Worm (Caenorhabditis elegans) whole organism, young adult: ENCODE data around the gene ins-37.
A peak's percentile ranks its signal among the peaks of the same experiment; 100 is the strongest.

Source experiments
- B0019.2 ChIP-seq: fragments of 200-800 bp; sonication (Bioruptor generic); conservative IDR thresholded peaks from 2 replicates; pipeline ENCODE4 v1.3.6; 2022; ENCODE audit warnings: missing genetic modification reagents, missing genetic modification characterization, missing compliant biosample characterization
- B0336.3 ChIP-seq: fragments of 200-800 bp; sonication (Bioruptor generic); IDR thresholded peaks from 2 replicates; pipeline ENCODE4 v1.3.6; 2022; ENCODE audit warnings: missing genetic modification characterization, missing compliant biosample characterization
- C06A6.2 ChIP-seq: fragments of 200-800 bp; sonication (Bioruptor generic); conservative IDR thresholded peaks from 2 replicates; pipeline ENCODE4 v1.3.6; 2022; ENCODE audit warnings: missing genetic modification characterization, missing compliant biosample characterization
- F22D6.2 ChIP-seq: sonication (generic microtip); optimal IDR thresholded peaks from 2 replicates; lab custom pipeline; 2016; ENCODE audit warnings: mild to moderate bottlenecking, missing genetic modification characterization, missing compliant biosample characterization
- F23B12.7 ChIP-seq: sonication (generic microtip); optimal IDR thresholded peaks from 2 replicates; lab custom pipeline; 2017; ENCODE audit warnings: missing genetic modification characterization, mild to moderate bottlenecking, missing compliant biosample characterization, antibody characterized with exemption, moderate library complexity; ENCODE audit not compliant: insufficient read depth
- F39B2.1 ChIP-seq: fragments of 200-800 bp; sonication (Bioruptor generic); IDR thresholded peaks from 2 replicates; pipeline ENCODE4 v1.3.6; 2022; ENCODE audit warnings: missing genetic modification reagents, missing genetic modification characterization, missing compliant biosample characterization
- F49E8.2 ChIP-seq: sonication (generic microtip); optimal IDR thresholded peaks from 3 replicates; lab custom pipeline; 2017; ENCODE audit warnings: missing genetic modification characterization, mild to moderate bottlenecking, missing compliant biosample characterization, antibody characterized with exemption, moderate library complexity; ENCODE audit not compliant: insufficient read depth
- F55B11.4 ChIP-seq: sonication (generic microtip); optimal IDR thresholded peaks from 2 replicates; lab custom pipeline; 2016; ENCODE audit warnings: missing compliant biosample characterization, missing genetic modification characterization, borderline replicate concordance; ENCODE audit not compliant: insufficient read depth
- Y53F4B.3 ChIP-seq: fragments of 200-800 bp; sonication (Bioruptor generic); IDR thresholded peaks from 2 replicates; pipeline ENCODE4 v1.3.6; 2022; ENCODE audit warnings: missing genetic modification reagents, missing genetic modification characterization, missing compliant biosample characterization
- Y95B8A.8 ChIP-seq: fragments of 200-800 bp; sonication (Bioruptor generic); IDR thresholded peaks from 2 replicates; pipeline ENCODE4 v1.3.6; 2022; ENCODE audit warnings: missing genetic modification reagents, missing genetic modification characterization, missing compliant biosample characterization
- aptf-2 ChIP-seq: fragments of 200-800 bp; sonication (Bioruptor generic); conservative IDR thresholded peaks from 2 replicates; pipeline ENCODE4 v1.3.6; 2022; ENCODE audit warnings: missing genetic modification reagents, missing genetic modification characterization, missing compliant biosample characterization
- atf-7 ChIP-seq: sonication (generic microtip); optimal IDR thresholded peaks from 2 replicates; lab custom pipeline; 2017; ENCODE audit warnings: mild to moderate bottlenecking, missing genetic modification characterization, missing compliant biosample characterization
- attf-5 ChIP-seq: fragments of 200-800 bp; sonication (Bioruptor generic); optimal IDR thresholded peaks from 2 replicates; lab custom pipeline; 2018; ENCODE audit warnings: mild to moderate bottlenecking, missing genetic modification characterization, missing compliant biosample characterization
- attf-6 ChIP-seq: fragments of 200-800 bp; sonication (Bioruptor generic); IDR thresholded peaks from 2 replicates; pipeline ENCODE4 v1.3.6; 2022; ENCODE audit warnings: missing genetic modification reagents, missing genetic modification characterization, missing compliant biosample characterization
- bed-1 ChIP-seq: fragments of 200-800 bp; sonication (Bioruptor generic); IDR thresholded peaks from 2 replicates; pipeline ENCODE4 v1.3.6; 2022; ENCODE audit warnings: missing genetic modification reagents, missing genetic modification characterization, missing compliant biosample characterization
- cebp-2 ChIP-seq: fragments of 200-800 bp; sonication (Bioruptor generic); IDR thresholded peaks from 2 replicates; pipeline ENCODE4 v1.3.6; 2022; ENCODE audit warnings: missing genetic modification characterization, missing compliant biosample characterization
- ceh-27 ChIP-seq: fragments of 200-800 bp; sonication (Bioruptor generic); optimal IDR thresholded peaks from 2 replicates; lab custom pipeline; 2018; ENCODE audit warnings: mild to moderate bottlenecking, missing genetic modification characterization, moderate library complexity, missing compliant biosample characterization
- ceh-79 ChIP-seq: sonication (generic microtip); optimal IDR thresholded peaks from 2 replicates; lab custom pipeline; 2017; ENCODE audit warnings: mild to moderate bottlenecking, missing genetic modification characterization, missing compliant biosample characterization
- chd-7 ChIP-seq: sonication (generic microtip); optimal IDR thresholded peaks from 2 replicates; lab custom pipeline; 2016; ENCODE audit warnings: mild to moderate bottlenecking, missing genetic modification characterization, moderate library complexity, missing compliant biosample characterization
- dpff-1 ChIP-seq: sonication (generic microtip); optimal IDR thresholded peaks from 2 replicates; lab custom pipeline; 2017; ENCODE audit warnings: mild to moderate bottlenecking, missing genetic modification characterization, missing compliant biosample characterization
- ekl-4 ChIP-seq: fragments of 200-800 bp; sonication (Bioruptor generic); IDR thresholded peaks from 2 replicates; pipeline ENCODE4 v1.3.6; 2022; ENCODE audit warnings: missing genetic modification reagents, missing genetic modification characterization, missing compliant biosample characterization
- ets-4 ChIP-seq: fragments of 200-800 bp; sonication (Bioruptor generic); optimal IDR thresholded peaks from 2 replicates; lab custom pipeline; 2018; ENCODE audit warnings: mild to moderate bottlenecking, missing genetic modification characterization, missing compliant biosample characterization
- gei-17 ChIP-seq: fragments of 200-800 bp; sonication (Bioruptor generic); optimal IDR thresholded peaks from 2 replicates; lab custom pipeline; 2018; ENCODE audit warnings: mild to moderate bottlenecking, missing genetic modification characterization, missing compliant biosample characterization
- hrde-1 ChIP-seq: sonication (generic microtip); optimal IDR thresholded peaks from 2 replicates; lab custom pipeline; 2016; ENCODE audit warnings: missing genetic modification characterization, mild to moderate bottlenecking, missing compliant biosample characterization, moderate library complexity, missing genotype, missing genetic modification reagents, borderline replicate concordance
- lag-1 ChIP-seq: fragments of 200-800 bp; sonication (Bioruptor generic); IDR thresholded peaks from 2 replicates; pipeline ENCODE4 v1.3.6; 2022; ENCODE audit warnings: missing genetic modification reagents, missing genetic modification characterization, missing compliant biosample characterization
- lin-26 ChIP-seq: fragments of 200-800 bp; sonication (Bioruptor generic); IDR thresholded peaks from 2 replicates; pipeline ENCODE4 v1.3.6; 2022; ENCODE audit warnings: missing genetic modification reagents, missing genetic modification characterization, missing compliant biosample characterization
- lir-1 ChIP-seq: fragments of 200-800 bp; sonication (Bioruptor generic); conservative IDR thresholded peaks from 2 replicates; pipeline ENCODE4 v1.3.6; 2022; ENCODE audit warnings: missing genetic modification reagents, missing genetic modification characterization, missing compliant biosample characterization
- madf-10 ChIP-seq: sonication (generic microtip); optimal IDR thresholded peaks from 2 replicates; lab custom pipeline; 2016; ENCODE audit warnings: mild to moderate bottlenecking, missing genetic modification characterization, missing compliant biosample characterization
- madf-6 ChIP-seq: fragments of 200-800 bp; sonication (Bioruptor generic); IDR thresholded peaks from 2 replicates; pipeline ENCODE4 v1.3.6; 2022; ENCODE audit warnings: missing genetic modification reagents, missing genetic modification characterization, missing compliant biosample characterization
- mcd-1 ChIP-seq: fragments of 200-800 bp; sonication (Bioruptor generic); IDR thresholded peaks from 2 replicates; pipeline ENCODE4 v1.3.6; 2022; ENCODE audit warnings: missing genetic modification reagents, missing genetic modification characterization, missing compliant biosample characterization
- mxl-1 ChIP-seq: sonication (generic microtip); optimal IDR thresholded peaks from 2 replicates; lab custom pipeline; 2016; ENCODE audit warnings: missing genetic modification characterization, missing compliant biosample characterization
- nfya-1 ChIP-seq: sonication (generic microtip); optimal IDR thresholded peaks from 2 replicates; lab custom pipeline; 2017; ENCODE audit warnings: antibody characterized with exemption, missing compliant biosample characterization, missing genetic modification characterization, borderline replicate concordance; ENCODE audit not compliant: insufficient read depth
- snpc-1.1 ChIP-seq: sonication (generic microtip); optimal IDR thresholded peaks from 2 replicates; lab custom pipeline; 2017; ENCODE audit warnings: missing genetic modification characterization, mild to moderate bottlenecking, missing compliant biosample characterization, antibody characterized with exemption, moderate library complexity, missing genotype, missing genetic modification reagents; ENCODE audit not compliant: insufficient read depth
- snpc-1.3 ChIP-seq: sonication (generic microtip); optimal IDR thresholded peaks from 2 replicates; lab custom pipeline; 2017; ENCODE audit warnings: missing genetic modification characterization, mild to moderate bottlenecking, missing compliant biosample characterization, antibody characterized with exemption, moderate library complexity, missing genotype, missing genetic modification reagents; ENCODE audit not compliant: insufficient read depth
- sptf-2 ChIP-seq: fragments of 200-800 bp; sonication (Bioruptor generic); optimal IDR thresholded peaks from 2 replicates; lab custom pipeline; 2018; ENCODE audit warnings: mild to moderate bottlenecking, missing genetic modification characterization, missing compliant biosample characterization
- tbx-9 ChIP-seq: sonication (generic microtip); optimal IDR thresholded peaks from 2 replicates; lab custom pipeline; 2016; ENCODE audit warnings: borderline replicate concordance, missing genetic modification characterization, inconsistent platforms, missing compliant biosample characterization
- unc-130 ChIP-seq: sonication (generic microtip); optimal IDR thresholded peaks from 2 replicates; lab custom pipeline; 2016; ENCODE audit warnings: missing genetic modification reagents, missing genetic modification characterization, missing compliant biosample characterization
- zfh-2 ChIP-seq: fragments of 200-800 bp; sonication (Bioruptor generic); conservative IDR thresholded peaks from 2 replicates; pipeline ENCODE4 v1.3.6; 2022; ENCODE audit warnings: missing genetic modification reagents, missing genetic modification characterization, missing compliant biosample characterization
- zim-3 ChIP-seq: sonication (generic microtip); optimal IDR thresholded peaks from 2 replicates; lab custom pipeline; 2017; ENCODE audit warnings: mild to moderate bottlenecking, missing genetic modification characterization, moderate library complexity, missing compliant biosample characterization
- ztf-25 ChIP-seq: fragments of 200-800 bp; sonication (Bioruptor generic); IDR thresholded peaks from 2 replicates; pipeline ENCODE4 v1.3.6; 2022; ENCODE audit warnings: missing genetic modification reagents, missing genetic modification characterization, missing compliant biosample characterization
- ztf-28 ChIP-seq: fragments of 200-800 bp; sonication (Bioruptor generic); IDR thresholded peaks from 2 replicates; pipeline ENCODE4 v1.3.6; 2022; ENCODE audit warnings: missing genetic modification reagents, missing genetic modification characterization, missing compliant biosample characterization
- ztf-3 ChIP-seq: fragments of 200-800 bp; sonication (Bioruptor generic); optimal IDR thresholded peaks from 2 replicates; lab custom pipeline; 2018; ENCODE audit warnings: mild to moderate bottlenecking, missing genetic modification characterization, missing compliant biosample characterization

Gene ins-37

DNA sequence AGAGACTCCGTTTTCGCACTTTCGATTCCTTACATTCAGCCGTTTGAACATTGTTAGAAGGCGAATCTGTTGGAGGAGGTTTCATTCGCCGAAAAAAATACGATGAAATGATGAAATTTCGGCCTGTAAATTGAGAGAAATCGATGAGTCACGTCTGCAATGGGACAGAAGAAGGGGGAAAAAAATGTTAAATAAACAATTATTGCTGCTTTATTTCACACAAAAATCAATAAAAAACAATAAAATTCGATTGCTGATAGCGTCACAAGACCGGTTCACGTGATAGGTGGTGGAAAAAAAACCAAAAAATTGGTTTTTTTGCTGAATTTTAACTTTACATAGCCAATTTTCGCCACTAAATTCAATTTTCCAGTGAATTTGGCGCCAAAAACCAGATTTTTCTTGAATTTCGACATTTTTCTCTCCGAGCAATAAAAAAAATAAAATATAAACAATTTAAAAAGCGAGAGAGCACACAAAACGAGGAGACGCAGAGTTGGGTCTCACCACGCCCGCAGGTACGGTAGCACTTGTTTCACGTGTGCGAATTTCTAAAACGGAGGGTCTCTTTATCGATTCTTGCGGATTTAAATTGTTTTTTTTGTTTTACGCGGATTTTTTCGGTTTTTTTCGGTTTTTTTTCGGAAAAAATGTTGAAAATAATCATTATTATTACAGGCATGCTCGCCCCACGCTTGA lies 36.4 kb upstream of the ins-37 start, which contains the start of the genes cup-14 and ndub-8 (continued):
- TF ChIP-seq madf-10 (tag; lab: Kevin White, UChicago) (no peak), lin-26 (GFP tag; lab: Robert Waterston, UW) (no peak), Y53F4B.3 (GFP tag; lab: Robert Waterston, UW) (no peak), snpc-1.3 (tag; lab: Kevin White, UChicago) (peak; percentile 85), lir-1 (peak; percentile 51), B0336.3 (peak; percentile 71), F55B11.4 (no peak), aptf-2 (GFP tag; lab: Robert Waterston, UW) (0 out of 2 replicates have a peak, but pooled peaks have one; percentile 23), dpff-1 (tag; lab: Kevin White, UChicago) (no peak), ztf-25 (no peak), mcd-1 (GFP tag; lab: Robert Waterston, UW) (peak; percentile 82), unc-130 (GFP tag; lab: Kevin White, UChicago) (peak; percentile 73), nfya-1 (tag; lab: Kevin White, UChicago) (no peak), ceh-27 (peak; percentile 26), ekl-4 (peak; percentile 88), sptf-2 (GFP tag; lab: Kevin White, UChicago) (no peak), F23B12.7 (tag; lab: Kevin White, UChicago) (peak; percentile 35), B0019.2 (peak; percentile 71; the same call in 1 of the 2 replicates), attf-6 (GFP tag; lab: Robert Waterston, UW) (peak; percentile 82), F22D6.2 (tag; lab: Kevin White, UChicago) (no peak), C06A6.2 (GFP tag; lab: Robert Waterston, UW) (no peak), zfh-2 (GFP tag; lab: Robert Waterston, UW) (no peak), atf-7 (tag; lab: Kevin White, UChicago) (peak; percentile 25), mxl-1 (tag; lab: Kevin White, UChicago) (no peak), gei-17 (peak; percentile 9), bed-1 (GFP tag; lab: Robert Waterston, UW) (no peak), tbx-9 (tag; lab: Kevin White, UChicago) (no peak), chd-7 (no peak), ceh-79 (tag; lab: Kevin White, UChicago) (no peak), ztf-3 (no peak), madf-6 (GFP tag; lab: Robert Waterston, UW) (peak; percentile 97), attf-5 (GFP tag; lab: Kevin White, UChicago) (peak; percentile 63), lag-1 (GFP tag; lab: Robert Waterston, UW) (no peak), F49E8.2 (tag; lab: Kevin White, UChicago) (peak; percentile 76), cebp-2 (GFP tag; lab: Robert Waterston, UW) (no peak), ztf-28 (GFP tag; lab: Robert Waterston, UW) (peak; percentile 76), zim-3 (tag; lab: Kevin White, UChicago) (no peak), snpc-1.1 (tag; lab: Kevin White, UChicago) (peak; percentile 78), F39B2.1 (GFP tag; lab: Robert Waterston, UW) (no peak), ets-4 (GFP tag; lab: Kevin White, UChicago) (no peak), Y95B8A.8 (peak; percentile 87; the same call in 1 of the 2 replicates), hrde-1 (tag; lab: Kevin White, UChicago) (no peak)
- TF ChIP-seq, all 124 proteins: peak for 59
